Fruit fly (Drosophila melanogaster) whole organism, pupa: ENCODE data around the gene PolG1.

Source experiments
- CG10348 ChIP-seq: fragments of 200-800 bp; sonication (Bioruptor generic); IDR thresholded peaks from 2 replicates; pipeline ENCODE4 v1.3.6; 2022; ENCODE audit warnings: missing biosample characterization, missing genetic modification characterization
- CG13204 ChIP-seq: fragments of 200-800 bp; sonication (Bioruptor generic); optimal IDR thresholded peaks from 2 replicates; lab custom pipeline; 2018; ENCODE audit warnings: missing biosample characterization, mild to moderate bottlenecking, missing genetic modification characterization, moderate library complexity
- CG15710 ChIP-seq: fragments of 200-800 bp; sonication (Bioruptor generic); optimal IDR thresholded peaks from 2 replicates; lab custom pipeline; 2018; ENCODE audit warnings: missing biosample characterization, mild to moderate bottlenecking, missing genetic modification characterization, moderate library complexity
- CG17806 ChIP-seq: fragments of 200-800 bp; sonication (Bioruptor generic); optimal IDR thresholded peaks from 2 replicates; lab custom pipeline; 2018; ENCODE audit warnings: missing biosample characterization, mild to moderate bottlenecking, missing genetic modification characterization, moderate library complexity
- CG32121 ChIP-seq: fragments of 200-800 bp; sonication (Bioruptor generic); IDR thresholded peaks from 2 replicates; pipeline ENCODE4 v1.3.6; 2022; ENCODE audit warnings: missing biosample characterization, missing genetic modification characterization
- CG34367 ChIP-seq: fragments of 200-800 bp; sonication (Bioruptor generic); optimal IDR thresholded peaks from 2 replicates; lab custom pipeline; 2018; ENCODE audit warnings: missing biosample characterization, mild to moderate bottlenecking, missing genetic modification characterization
- CG4496 ChIP-seq: fragments of 200-800 bp; sonication (Bioruptor generic); IDR thresholded peaks from 3 replicates; pipeline ENCODE4 v1.3.6; 2022; ENCODE audit warnings: missing biosample characterization, missing genetic modification characterization
- CG8159 ChIP-seq: fragments of 200-800 bp; sonication (Bioruptor generic); optimal IDR thresholded peaks from 3 replicates; lab custom pipeline; 2018; ENCODE audit warnings: missing biosample characterization, mild to moderate bottlenecking, missing genetic modification characterization, moderate library complexity
- CG9948 ChIP-seq: fragments of 200-800 bp; sonication (Bioruptor generic); optimal IDR thresholded peaks from 2 replicates; lab custom pipeline; 2018; ENCODE audit warnings: missing biosample characterization, mild to moderate bottlenecking, missing genetic modification characterization, moderate library complexity
- EcR ChIP-seq: fragments of 200-800 bp; sonication (Bioruptor generic); optimal IDR thresholded peaks from 3 replicates; lab custom pipeline; 2019; ENCODE audit warnings: missing biosample characterization, missing genetic modification characterization, mild to moderate bottlenecking, moderate library complexity, missing genetic modification reagents
- Pif1A ChIP-seq: fragments of 200-800 bp; sonication (Bioruptor generic); optimal IDR thresholded peaks from 3 replicates; lab custom pipeline; 2016; ENCODE audit warnings: missing biosample characterization, missing genetic modification characterization
- Pif1B ChIP-seq: fragments of 200-800 bp; sonication (Bioruptor generic); optimal IDR thresholded peaks from 3 replicates; lab custom pipeline; 2016; ENCODE audit warnings: missing biosample characterization, missing genetic modification characterization
- Snoo ChIP-seq: fragments of 200-800 bp; sonication (Bioruptor generic); optimal IDR thresholded peaks from 3 replicates; lab custom pipeline; 2017; ENCODE audit warnings: missing biosample characterization, mild to moderate bottlenecking, missing genetic modification characterization, inconsistent platforms
- fd96Ca ChIP-seq: fragments of 200-800 bp; sonication (Bioruptor generic); IDR thresholded peaks from 3 replicates; pipeline ENCODE4 v1.3.6; 2022; ENCODE audit warnings: missing biosample characterization, missing genetic modification characterization
- rn ChIP-seq: fragments of 200-800 bp; sonication (Bioruptor generic); IDR thresholded peaks from 2 replicates; pipeline ENCODE4 v1.3.6; 2022; ENCODE audit warnings: missing biosample characterization, missing genetic modification characterization

Gene PolG1

DNA sequence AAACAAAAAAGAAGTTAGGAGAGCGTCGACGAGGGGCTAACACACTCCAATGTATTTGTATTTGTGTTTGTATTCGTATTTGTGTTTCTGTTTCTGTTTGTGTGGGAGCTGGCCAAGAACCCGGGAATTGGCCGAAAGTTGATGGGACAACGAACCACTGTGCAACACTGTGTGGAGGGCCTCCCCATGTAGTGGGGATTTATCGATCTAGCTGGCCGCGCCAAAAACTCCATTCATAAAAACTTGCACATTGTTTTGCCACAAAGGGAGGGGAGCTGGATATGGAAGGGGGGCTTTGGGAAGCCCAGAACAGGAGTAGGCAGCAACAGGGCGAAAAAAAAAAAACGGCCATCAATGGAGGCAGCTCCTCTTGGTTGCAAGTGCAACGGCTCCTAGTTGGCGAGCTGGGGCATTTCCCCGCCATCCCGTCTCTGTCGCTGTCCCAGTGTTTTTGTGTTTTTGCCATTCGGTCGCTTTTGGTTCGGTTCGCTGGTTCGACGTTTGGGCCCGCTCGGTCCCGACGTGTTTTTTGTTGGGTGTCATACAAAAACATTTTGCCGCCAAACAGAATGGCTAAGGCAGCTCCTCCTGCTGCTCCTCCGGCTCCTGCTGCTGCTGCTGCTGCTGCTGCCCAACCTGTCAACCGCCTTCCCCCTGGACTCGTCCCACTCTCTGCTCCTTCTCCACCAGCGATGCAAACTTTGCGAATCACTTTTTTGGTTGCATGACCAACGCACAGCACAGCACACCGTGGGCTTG lies 50.5 kb downstream of the PolG1 start:
- no peak for TF ChIP-seq CG8159 (tag; lab: Kevin White, UChicago)
- TF ChIP-seq CG32121 (GFP tag; lab: Robert Waterston, UW), result no peak
- TF ChIP-seq CG9948, result no peak
- no peak for TF ChIP-seq CG15710 (tag; lab: Kevin White, UChicago)
- TF ChIP-seq CG34367, result no peak
- TF ChIP-seq Pif1B (GFP tag; lab: Kevin White, UChicago), result no peak
- peak; percentile 85 for TF ChIP-seq EcR (GFP tag; lab: Kevin White, UChicago)
- TF ChIP-seq fd96Ca (GFP tag; lab: Robert Waterston, UW), result no peak
- no peak for TF ChIP-seq CG17806 (tag; lab: Kevin White, UChicago)
- no peak for TF ChIP-seq CG10348 (GFP tag; lab: Robert Waterston, UW)
- TF ChIP-seq CG4496, result 0 out of 3 replicates have a peak, but pooled peaks have one; percentile 42
- no peak for TF ChIP-seq Pif1A
- TF ChIP-seq rn (GFP tag; lab: Robert Waterston, UW), result no peak
- peak; percentile 66 for TF ChIP-seq CG13204 (GFP tag; lab: Kevin White, UChicago)
- no peak for TF ChIP-seq Snoo (tag; lab: Kevin White, UChicago)
